Worm (Caenorhabditis elegans) whole organism, young adult: ENCODE measurements around the gene srh-95.

ENCODE experiments used
- B0019.2 ChIP-seq: fragments of 200-800 bp; sonication (Bioruptor generic); conservative IDR thresholded peaks from 2 replicates; pipeline ENCODE4 v1.3.6; 2022; ENCODE audit warnings: missing genetic modification reagents, missing genetic modification characterization, missing compliant biosample characterization
- B0035.1 ChIP-seq: sonication (generic microtip); optimal IDR thresholded peaks from 2 replicates; lab custom pipeline; 2016; ENCODE audit warnings: missing genetic modification characterization, mild to moderate bottlenecking, missing compliant biosample characterization, missing genotype, missing genetic modification reagents
- B0261.1 ChIP-seq: sonication (generic microtip); optimal IDR thresholded peaks from 2 replicates; lab custom pipeline; 2016; ENCODE audit warnings: mild to moderate bottlenecking, missing genetic modification characterization, moderate library complexity, missing compliant biosample characterization
- bed-1 ChIP-seq: fragments of 200-800 bp; sonication (Bioruptor generic); IDR thresholded peaks from 2 replicates; pipeline ENCODE4 v1.3.6; 2022; ENCODE audit warnings: missing genetic modification reagents, missing genetic modification characterization, missing compliant biosample characterization
- ceh-40 ChIP-seq: fragments of 200-800 bp; sonication (Bioruptor generic); IDR thresholded peaks from 2 replicates; pipeline ENCODE4 v1.3.6; 2022; ENCODE audit warnings: missing genetic modification characterization, missing compliant biosample characterization
- ceh-79 ChIP-seq: sonication (generic microtip); optimal IDR thresholded peaks from 2 replicates; lab custom pipeline; 2017; ENCODE audit warnings: mild to moderate bottlenecking, missing genetic modification characterization, missing compliant biosample characterization
- ceh-91 ChIP-seq: fragments of 200-800 bp; sonication (Bioruptor generic); IDR thresholded peaks from 2 replicates; pipeline ENCODE4 v1.3.6; 2022; ENCODE audit warnings: missing genetic modification reagents, missing genetic modification characterization, missing compliant biosample characterization
- dpl-1 ChIP-seq: fragments of 150-350 bp; optimal IDR thresholded peaks from 2 replicates; lab custom pipeline; 2014; ENCODE audit warnings: missing biosample characterization, missing genetic modification reagents, missing genetic modification characterization
- egl-18 ChIP-seq: fragments of 200-800 bp; sonication (Bioruptor generic); IDR thresholded peaks from 2 replicates; pipeline ENCODE4 v1.3.6; 2022; ENCODE audit warnings: missing genetic modification reagents, missing genetic modification characterization, missing compliant biosample characterization
- ets-4 ChIP-seq: fragments of 200-800 bp; sonication (Bioruptor generic); optimal IDR thresholded peaks from 2 replicates; lab custom pipeline; 2018; ENCODE audit warnings: mild to moderate bottlenecking, missing genetic modification characterization, missing compliant biosample characterization
- hlh-12 ChIP-seq: sonication (generic microtip); optimal IDR thresholded peaks from 2 replicates; lab custom pipeline; 2016; ENCODE audit warnings: missing genetic modification characterization, missing compliant biosample characterization
- hmg-20 ChIP-seq: fragments of 200-800 bp; sonication (Bioruptor generic); IDR thresholded peaks from 2 replicates; pipeline ENCODE4 v1.3.6; 2022; ENCODE audit warnings: missing genetic modification reagents, missing genetic modification characterization, missing compliant biosample characterization
- lag-1 ChIP-seq: fragments of 200-800 bp; sonication (Bioruptor generic); IDR thresholded peaks from 2 replicates; pipeline ENCODE4 v1.3.6; 2022; ENCODE audit warnings: missing genetic modification reagents, missing genetic modification characterization, missing compliant biosample characterization
- let-526 ChIP-seq: fragments of 200-800 bp; sonication (Bioruptor generic); IDR thresholded peaks from 2 replicates; pipeline ENCODE4 v1.3.6; 2022; ENCODE audit warnings: missing genetic modification reagents, missing genetic modification characterization, missing compliant biosample characterization
- lin-35 ChIP-seq, 3 experiments: fragments of 150-350 bp in 2 of 3; sonication (generic microtip) in 1 of 3; optimal IDR thresholded peaks; 2 replicates each; lab custom pipeline; 2014 to 2018; ENCODE audit warnings: missing biosample characterization in 3 of 3, missing genetic modification characterization in 3 of 3, missing genetic modification reagents in 3 of 3
- lin-54 ChIP-seq: fragments of 200-800 bp; sonication (Bioruptor generic); optimal IDR thresholded peaks from 2 replicates; lab custom pipeline; 2018; ENCODE audit warnings: mild to moderate bottlenecking, missing genetic modification characterization, missing compliant biosample characterization
- madf-3 ChIP-seq: fragments of 200-800 bp; sonication (Bioruptor generic); IDR thresholded peaks from 2 replicates; pipeline ENCODE4 v1.3.6; 2022; ENCODE audit warnings: missing genetic modification reagents, missing genetic modification characterization, missing compliant biosample characterization
- madf-6 ChIP-seq: fragments of 200-800 bp; sonication (Bioruptor generic); IDR thresholded peaks from 2 replicates; pipeline ENCODE4 v1.3.6; 2022; ENCODE audit warnings: missing genetic modification reagents, missing genetic modification characterization, missing compliant biosample characterization
- mxl-1 ChIP-seq: sonication (generic microtip); optimal IDR thresholded peaks from 2 replicates; lab custom pipeline; 2016; ENCODE audit warnings: missing genetic modification characterization, missing compliant biosample characterization
- nfya-1 ChIP-seq: sonication (generic microtip); optimal IDR thresholded peaks from 2 replicates; lab custom pipeline; 2017; ENCODE audit warnings: antibody characterized with exemption, missing compliant biosample characterization, missing genetic modification characterization, borderline replicate concordance; ENCODE audit not compliant: insufficient read depth
- nfya-2 ChIP-seq: fragments of 200-800 bp; sonication (Bioruptor generic); IDR thresholded peaks from 2 replicates; pipeline ENCODE4 v1.3.6; 2022; ENCODE audit warnings: missing genetic modification reagents, missing genetic modification characterization, missing compliant biosample characterization
- nhr-80 ChIP-seq: sonication (generic microtip); optimal IDR thresholded peaks from 2 replicates; lab custom pipeline; 2016; ENCODE audit warnings: missing genetic modification characterization, missing compliant biosample characterization
- sdz-38 ChIP-seq: sonication (generic microtip); optimal IDR thresholded peaks from 2 replicates; lab custom pipeline; 2016; ENCODE audit warnings: missing genotype, missing genetic modification characterization, missing compliant biosample characterization
- somi-1 ChIP-seq: fragments of 200-800 bp; sonication (Bioruptor generic); optimal IDR thresholded peaks from 2 replicates; lab custom pipeline; 2018; ENCODE audit warnings: mild to moderate bottlenecking, missing genetic modification characterization, missing compliant biosample characterization
- tlf-1 ChIP-seq: fragments of 200-800 bp; sonication (Bioruptor generic); optimal IDR thresholded peaks from 2 replicates; lab custom pipeline; 2018; ENCODE audit warnings: mild to moderate bottlenecking, missing genetic modification characterization, missing compliant biosample characterization
- ztf-22 ChIP-seq: fragments of 200-800 bp; sonication (Bioruptor generic); optimal IDR thresholded peaks from 2 replicates; lab custom pipeline; 2018; ENCODE audit warnings: mild to moderate bottlenecking, missing genetic modification characterization, moderate library complexity, missing compliant biosample characterization
- ztf-26 ChIP-seq: sonication (generic microtip); optimal IDR thresholded peaks from 2 replicates; lab custom pipeline; 2017; ENCODE audit warnings: missing genetic modification characterization, missing compliant biosample characterization
- ztf-6 ChIP-seq: fragments of 200-800 bp; sonication (Bioruptor generic); IDR thresholded peaks from 2 replicates; pipeline ENCODE4 v1.3.6; 2022; ENCODE audit warnings: missing genetic modification reagents, missing genetic modification characterization, missing compliant biosample characterization

Gene srh-95

ce11 chrV:16229439-16229838 lies 17.2 kb upstream of the srh-95 start:
- no peak for TF ChIP-seq ets-4 (GFP tag; lab: Kevin White, UChicago)
- no peak for TF ChIP-seq ceh-40 (GFP tag; lab: Robert Waterston, UW)
- TF ChIP-seq nfya-2, result no peak
- TF ChIP-seq B0261.1, result no peak
- no peak for TF ChIP-seq tlf-1
- TF ChIP-seq ztf-6 (GFP tag; lab: Robert Waterston, UW), result no peak
- no peak for TF ChIP-seq B0019.2 (GFP tag; lab: Robert Waterston, UW)
- no peak for TF ChIP-seq B0035.1 (tag; lab: Kevin White, UChicago)
- no peak for TF ChIP-seq ceh-79 (tag; lab: Kevin White, UChicago)
- TF ChIP-seq hmg-20, result no peak

- TF ChIP-seq somi-1 (GFP tag; lab: Kevin White, UChicago) (no peak), lin-54 (GFP tag; lab: Kevin White, UChicago) (no peak), dpl-1 (GFP tag; lab: Kevin White, UChicago) (no peak), ceh-91 (GFP tag; lab: Robert Waterston, UW) (no peak), ztf-22 (GFP tag; lab: Kevin White, UChicago) (no peak), bed-1 (GFP tag; lab: Robert Waterston, UW) (no peak)
Observed at ce11 chrV:16229896-16230295, 16.8 kb upstream of the srh-95 start, which contains the start of the genes F21H7.2 and F21H7.12. Gene F21H7.2 (minus strand): TSS chrV:16229996. Gene F21H7.12 (plus strand): TSS chrV:16230165.

- TF ChIP-seq ztf-26, result no peak
- peak; percentile 51 for TF ChIP-seq nhr-80 (tag; lab: Kevin White, UChicago)
Observed at ce11 chrV:16232180-16232579, 14.5 kb upstream of the srh-95 start, which contains the start of gene gst-22. Gene gst-22 (minus strand): TSS chrV:16232282.

ce11 chrV:16233624-16234023 lies 13.1 kb upstream of the srh-95 start, which contains the start of gene clec-233:
Gene clec-233 (plus strand): TSS chrV:16233924.
- TF ChIP-seq lag-1 (GFP tag; lab: Robert Waterston, UW) (no peak), ets-4 (GFP tag; lab: Kevin White, UChicago) (no peak), mxl-1 (tag; lab: Kevin White, UChicago) (no peak)

ce11 chrV:16235135-16235534 lies 11.5 kb upstream of the srh-95 start, which contains the start of gene F21H7.3:
Gene F21H7.3 (minus strand): TSS chrV:16235235.
- no peak for TF ChIP-seq madf-3 (GFP tag; lab: Robert Waterston, UW)
- TF ChIP-seq let-526, result no peak

- no peak for TF ChIP-seq mxl-1 (tag; lab: Kevin White, UChicago)
Observed at ce11 chrV:16235647-16236046, 11.0 kb upstream of the srh-95 start, which contains the start of gene srh-98. Gene srh-98 (minus strand): TSS chrV:16235747.

- no peak for TF ChIP-seq hlh-12 (tag; lab: Kevin White, UChicago)
- TF ChIP-seq nfya-1, result no peak
- TF ChIP-seq sdz-38 (tag; lab: Kevin White, UChicago), result no peak
- no peak for TF ChIP-seq madf-6 (GFP tag; lab: Robert Waterston, UW)
- no peak for TF ChIP-seq madf-3 (GFP tag; lab: Robert Waterston, UW)
- no peak for TF ChIP-seq lag-1 (GFP tag; lab: Robert Waterston, UW)
Observed at ce11 chrV:16237223-16237622, 9.5 kb upstream of the srh-95 start, which contains the start of gene F21H7.5. Gene F21H7.5 (plus strand): TSS chrV:16237523.

ce11 chrV:16244078-16244477 lies 2.6 kb upstream of the srh-95 start, which contains the start of gene srh-104:
Gene srh-104 (minus strand): TSS chrV:16244178.
- TF ChIP-seq egl-18 (GFP tag; lab: Robert Waterston, UW) (no peak), nfya-1 (no peak), lin-35 (GFP tag; optimal IDR thresholded peaks at IDR 0.05; lab: Kevin White, UChicago) (no peak)
- TF ChIP-seq, all 124 proteins: peak for 0
